Worm (Caenorhabditis elegans) whole organism, L1 larva: ENCODE results near the gene htas-1.

Experiments
- aha-1 ChIP-seq: fragments of 150-350 bp; optimal IDR thresholded peaks from 2 replicates; lab custom pipeline; 2014; ENCODE audit warnings: missing biosample characterization, missing genetic modification characterization
- ama-1 ChIP-seq: fragments of 150-350 bp; optimal IDR thresholded peaks from 2 replicates; lab custom pipeline; 2014
- blmp-1 ChIP-seq: fragments of 150-350 bp; optimal IDR thresholded peaks from 2 replicates; lab custom pipeline; 2014; ENCODE audit warnings: missing biosample characterization, missing genetic modification characterization
- ceh-63 ChIP-seq: fragments of 200-800 bp; sonication (Bioruptor generic); optimal IDR thresholded peaks from 2 replicates; lab custom pipeline; 2018; ENCODE audit warnings: mild to moderate bottlenecking, missing genetic modification characterization, missing compliant biosample characterization
- ceh-82 ChIP-seq, 3 experiments: fragments of 150-350 bp in 1 of 3; sonication (generic microtip) in 2 of 3; optimal IDR thresholded peaks; 2 replicates each; lab custom pipeline; 2014 to 2017; ENCODE audit warnings: missing biosample characterization in 3 of 3, missing genetic modification characterization in 3 of 3
- ceh-88 ChIP-seq: fragments of 200-800 bp; sonication (Bioruptor generic); IDR thresholded peaks from 2 replicates; pipeline ENCODE4 v1.3.6; 2022; ENCODE audit warnings: missing genetic modification characterization, missing compliant biosample characterization
- dsc-1 ChIP-seq: sonication (generic microtip); optimal IDR thresholded peaks from 2 replicates; lab custom pipeline; 2016; ENCODE audit warnings: mild to moderate bottlenecking, missing genetic modification characterization, missing compliant biosample characterization
- efl-1 ChIP-seq, 4 experiments: fragments of 150-350 bp; optimal IDR thresholded peaks in 3 of 4; peaks in 1 of 4; 1 replicate in 1 of 4; 2 replicates in 3 of 4; lab custom pipeline; 2014; ENCODE audit warnings: missing biosample characterization in 2 of 4, missing genetic modification characterization in 2 of 4, missing genetic modification reagents in 2 of 4
- efl-3 ChIP-seq: fragments of 200-800 bp; sonication (Bioruptor generic); optimal IDR thresholded peaks from 2 replicates; lab custom pipeline; 2018; ENCODE audit warnings: mild to moderate bottlenecking, missing genetic modification characterization, missing compliant biosample characterization
- egl-13 ChIP-seq: sonication (generic microtip); optimal IDR thresholded peaks from 2 replicates; lab custom pipeline; 2016; ENCODE audit warnings: missing genotype, missing genetic modification reagents, missing genetic modification characterization, missing compliant biosample characterization
- elt-2 ChIP-seq: sonication (generic microtip); optimal IDR thresholded peaks from 2 replicates; lab custom pipeline; 2016; ENCODE audit warnings: missing genetic modification characterization, mild to moderate bottlenecking, inconsistent platforms, missing compliant biosample characterization, missing genetic modification reagents
- elt-3 ChIP-seq, 6 experiments: fragments of 150-350 bp in 1 of 6; sonication (generic microtip); optimal IDR thresholded peaks; 2 replicates each; lab custom pipeline; 2017 to 2018; ENCODE audit warnings: missing biosample characterization in 6 of 6, missing genetic modification characterization in 6 of 6, inconsistent platforms in 1 of 6
- fkh-10 ChIP-seq: sonication (generic microtip); optimal IDR thresholded peaks from 2 replicates; lab custom pipeline; 2017; ENCODE audit warnings: missing biosample characterization, missing genetic modification reagents, missing genetic modification characterization
- fkh-8 ChIP-seq: sonication (generic microtip); optimal IDR thresholded peaks from 2 replicates; lab custom pipeline; 2016; ENCODE audit warnings: mild to moderate bottlenecking, missing genetic modification characterization, missing compliant biosample characterization
- hlh-17 ChIP-seq: fragments of 200-800 bp; sonication (Bioruptor generic); optimal IDR thresholded peaks from 2 replicates; lab custom pipeline; 2018; ENCODE audit warnings: missing genetic modification characterization, mild to moderate bottlenecking, missing compliant biosample characterization, moderate library complexity, borderline replicate concordance
- hpl-2 ChIP-seq: fragments of 150-350 bp; optimal IDR thresholded peaks from 2 replicates; lab custom pipeline; 2014; ENCODE audit warnings: missing biosample characterization, missing genetic modification reagents, missing genetic modification characterization
- jun-1 ChIP-seq: fragments of 150-350 bp; optimal IDR thresholded peaks from 2 replicates; lab custom pipeline; 2014; ENCODE audit warnings: missing biosample characterization, missing genetic modification reagents, missing genetic modification characterization
- lin-14 ChIP-seq: fragments of 200-800 bp; sonication (Bioruptor generic); optimal IDR thresholded peaks from 2 replicates; lab custom pipeline; 2018; ENCODE audit warnings: mild to moderate bottlenecking, missing genetic modification characterization, moderate library complexity, missing compliant biosample characterization
- lin-35 ChIP-seq, 2 experiments: fragments of 150-350 bp; optimal IDR thresholded peaks; 2 replicates each; lab custom pipeline; 2014; ENCODE audit warnings: missing biosample characterization in 2 of 2, missing genetic modification characterization in 2 of 2, missing genetic modification reagents in 2 of 2
- lir-3 ChIP-seq: sonication (generic microtip); optimal IDR thresholded peaks from 2 replicates; lab custom pipeline; 2016; ENCODE audit warnings: mild to moderate bottlenecking, missing genetic modification characterization, moderate library complexity, missing compliant biosample characterization; ENCODE audit not compliant: poor library complexity
- lsy-2 ChIP-seq, 2 experiments: fragments of 150-350 bp; optimal IDR thresholded peaks; 2 replicates each; lab custom pipeline; 2014; ENCODE audit warnings: missing biosample characterization in 2 of 2, missing genetic modification characterization in 2 of 2
- mdl-1 ChIP-seq, 2 experiments: fragments of 150-350 bp; optimal IDR thresholded peaks; 2 replicates each; lab custom pipeline; 2014 to 2017; ENCODE audit warnings: missing biosample characterization in 2 of 2, missing genetic modification characterization in 2 of 2, inconsistent platforms in 1 of 2
- mef-2 ChIP-seq: fragments of 150-350 bp; optimal IDR thresholded peaks from 2 replicates; lab custom pipeline; 2014; ENCODE audit warnings: missing biosample characterization, missing genetic modification characterization
- mep-1 ChIP-seq: fragments of 150-350 bp; optimal IDR thresholded peaks from 2 replicates; lab custom pipeline; 2014; ENCODE audit warnings: missing biosample characterization, missing genetic modification characterization
- nhr-20 ChIP-seq: sonication (generic microtip); optimal IDR thresholded peaks from 2 replicates; lab custom pipeline; 2016; ENCODE audit warnings: mild to moderate bottlenecking, missing genetic modification characterization, missing compliant biosample characterization
- nhr-28 ChIP-seq: fragments of 150-350 bp; optimal IDR thresholded peaks from 2 replicates; lab custom pipeline; 2014; ENCODE audit warnings: missing biosample characterization, missing genetic modification characterization
- nhr-47 ChIP-seq: sonication (generic microtip); optimal IDR thresholded peaks from 2 replicates; lab custom pipeline; 2016; ENCODE audit warnings: mild to moderate bottlenecking, missing genetic modification characterization, moderate library complexity, missing compliant biosample characterization
- nhr-71 ChIP-seq: sonication (generic microtip); optimal IDR thresholded peaks from 2 replicates; lab custom pipeline; 2016; ENCODE audit warnings: mild to moderate bottlenecking, missing genetic modification characterization, moderate library complexity, missing compliant biosample characterization
- nhr-76 ChIP-seq: sonication (generic microtip); optimal IDR thresholded peaks from 2 replicates; lab custom pipeline; 2017; ENCODE audit warnings: missing biosample characterization, missing genetic modification characterization
- nhr-84 ChIP-seq: sonication (generic microtip); optimal IDR thresholded peaks from 2 replicates; lab custom pipeline; 2017; ENCODE audit warnings: missing biosample characterization, missing genetic modification characterization
- nhr-85 ChIP-seq: sonication (generic microtip); peaks from one replicate; lab custom pipeline; 2016; ENCODE audit warnings: missing genetic modification characterization, inconsistent platforms, missing compliant biosample characterization
- nhr-90 ChIP-seq: sonication (generic microtip); optimal IDR thresholded peaks from 2 replicates; lab custom pipeline; 2016; ENCODE audit warnings: mild to moderate bottlenecking, missing genetic modification characterization, missing compliant biosample characterization; ENCODE audit not compliant: poor library complexity
- pax-3 ChIP-seq: fragments of 200-800 bp; sonication (Bioruptor generic); optimal IDR thresholded peaks from 2 replicates; lab custom pipeline; 2018; ENCODE audit warnings: mild to moderate bottlenecking, missing genetic modification characterization, moderate library complexity, missing compliant biosample characterization
- pqm-1 ChIP-seq: sonication (generic microtip); optimal IDR thresholded peaks from 3 replicates; lab custom pipeline; 2017; ENCODE audit warnings: missing biosample characterization, missing genetic modification characterization
- snu-23 ChIP-seq: sonication (generic microtip); optimal IDR thresholded peaks from 2 replicates; lab custom pipeline; 2016; ENCODE audit warnings: missing genetic modification characterization, missing compliant biosample characterization
- sox-4 ChIP-seq: sonication (generic microtip); optimal IDR thresholded peaks from 2 replicates; lab custom pipeline; 2016; ENCODE audit warnings: missing genetic modification characterization, missing compliant biosample characterization
- sup-37 ChIP-seq: fragments of 200-800 bp; sonication (Bioruptor generic); optimal IDR thresholded peaks from 2 replicates; lab custom pipeline; 2018; ENCODE audit warnings: mild to moderate bottlenecking, missing genetic modification characterization, missing compliant biosample characterization
- tbx-2 ChIP-seq: sonication (generic microtip); optimal IDR thresholded peaks from 2 replicates; lab custom pipeline; 2016; ENCODE audit warnings: missing genetic modification characterization, missing compliant biosample characterization
- vab-15 ChIP-seq: sonication (generic microtip); optimal IDR thresholded peaks from 2 replicates; lab custom pipeline; 2017; ENCODE audit warnings: missing genotype, mild to moderate bottlenecking, missing genetic modification characterization, missing compliant biosample characterization
- zip-4 ChIP-seq: fragments of 200-800 bp; sonication (Bioruptor generic); optimal IDR thresholded peaks from 2 replicates; lab custom pipeline; 2018; ENCODE audit warnings: mild to moderate bottlenecking, missing genetic modification characterization, moderate library complexity, missing compliant biosample characterization

Gene htas-1

ce11 chrIV:9676535-9676934 is 6.8 kb downstream of the htas-1 start:
- TF ChIP-seq nhr-84 (tag; lab: Kevin White, UChicago) (no peak), vab-15 (tag; lab: Kevin White, UChicago) (no peak), mdl-1 (tag; optimal IDR thresholded peaks at IDR 0.05; lab: Kevin White, UChicago) (peak in 1 of 2 experiments; percentile 33), nhr-20 (tag; lab: Kevin White, UChicago) (peak; percentile 63), lin-14 (GFP tag; lab: Kevin White, UChicago) (peak; percentile 24), ceh-88 (peak; percentile 7; the same call in 1 of the 2 replicates), nhr-90 (tag; lab: Kevin White, UChicago) (peak; percentile 38), hlh-17 (no peak), efl-1 (optimal IDR thresholded peaks at IDR 0.05; lab: Kevin White, UChicago) (no peak), efl-1 (GFP tag; optimal IDR thresholded peaks at IDR 0.05 in 1 of 2; lab: Kevin White, UChicago) (peak in 1 of 2 experiments; percentile 33), mef-2 (tag; lab: Kevin White, UChicago) (no peak), snu-23 (GFP tag; lab: Kevin White, UChicago) (peak; percentile 0), elt-2 (peak; percentile 76), jun-1 (tag; lab: Kevin White, UChicago) (no peak), lin-35 (GFP tag; optimal IDR thresholded peaks at IDR 0.05; lab: Kevin White, UChicago) (peak in 1 of 2 experiments; percentile 58), pax-3 (no peak), nhr-71 (tag; lab: Kevin White, UChicago) (peak; percentile 43), nhr-85 (tag; lab: Kevin White, UChicago) (peak; percentile 63)

DNA sequence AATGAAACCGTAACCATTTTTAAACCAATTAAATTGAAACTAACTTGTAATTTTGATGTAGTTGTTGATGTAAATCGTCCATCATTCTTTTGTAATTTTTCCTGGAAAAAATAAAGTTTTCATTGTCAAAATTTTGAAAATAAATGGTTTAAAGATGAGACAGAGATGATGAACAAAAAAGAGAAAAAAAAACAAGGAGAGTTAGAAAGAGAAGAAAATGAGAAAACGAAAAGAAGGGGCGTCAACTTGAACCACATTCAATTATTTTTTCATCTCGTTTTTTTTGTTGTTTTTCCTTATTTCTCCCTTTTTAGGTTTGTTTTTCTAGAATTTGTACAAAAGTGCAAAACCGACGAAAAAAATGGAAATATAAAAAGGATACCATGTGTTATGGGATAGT is 7.8 kb downstream of the htas-1 start, which contains the start of gene nhr-34:
Gene nhr-34 (minus strand): TSS at position 101 of the 400 bp plus-strand sequence.
- TF ChIP-seq blmp-1 (tag; lab: Kevin White, UChicago) = peak; percentile 8
- peak; percentile 19 for TF ChIP-seq lin-14 (GFP tag; lab: Kevin White, UChicago)
- peak in 1 of 2 experiments; percentile 10 for TF ChIP-seq lsy-2 (tag; optimal IDR thresholded peaks at IDR 0.05; lab: Kevin White, UChicago)
- TF ChIP-seq ama-1 = no peak

- TF ChIP-seq nhr-85 (tag; lab: Kevin White, UChicago) = peak; percentile 82
- peak; percentile 87 for TF ChIP-seq nhr-20 (tag; lab: Kevin White, UChicago)
- no peak for TF ChIP-seq ceh-82 (tag; optimal IDR thresholded peaks at IDR 0.05; lab: Kevin White, UChicago)
- peak; percentile 38 for TF ChIP-seq egl-13 (tag; lab: Kevin White, UChicago)
- TF ChIP-seq sup-37 (GFP tag; lab: Kevin White, UChicago) = no peak
- TF ChIP-seq nhr-28 (tag; lab: Kevin White, UChicago) = no peak
- peak; percentile 42 for TF ChIP-seq nhr-47 (tag; lab: Kevin White, UChicago)
- TF ChIP-seq nhr-71 (tag; lab: Kevin White, UChicago) = peak; percentile 60
- no peak for TF ChIP-seq pqm-1 (tag; lab: Kevin White, UChicago)
- TF ChIP-seq nhr-76 (tag; lab: Kevin White, UChicago) = no peak
- no peak for TF ChIP-seq mef-2 (tag; lab: Kevin White, UChicago)
- TF ChIP-seq lir-3 = no peak
- peak; percentile 34 for TF ChIP-seq sox-4
- peak; percentile 53 for TF ChIP-seq lin-14 (GFP tag; lab: Kevin White, UChicago)
- TF ChIP-seq lin-35 (GFP tag; optimal IDR thresholded peaks at IDR 0.05; lab: Kevin White, UChicago) = no peak
- TF ChIP-seq dsc-1 (tag; lab: Kevin White, UChicago) = peak; percentile 65
- no peak for TF ChIP-seq ceh-63 (GFP tag; lab: Kevin White, UChicago)
- no peak for TF ChIP-seq efl-3
- TF ChIP-seq fkh-10 = peak; percentile 57
- peak; percentile 86 for TF ChIP-seq fkh-8
Observed at ce11 chrIV:9673683-9674336, 9.5 kb downstream of the htas-1 start.

DNA sequence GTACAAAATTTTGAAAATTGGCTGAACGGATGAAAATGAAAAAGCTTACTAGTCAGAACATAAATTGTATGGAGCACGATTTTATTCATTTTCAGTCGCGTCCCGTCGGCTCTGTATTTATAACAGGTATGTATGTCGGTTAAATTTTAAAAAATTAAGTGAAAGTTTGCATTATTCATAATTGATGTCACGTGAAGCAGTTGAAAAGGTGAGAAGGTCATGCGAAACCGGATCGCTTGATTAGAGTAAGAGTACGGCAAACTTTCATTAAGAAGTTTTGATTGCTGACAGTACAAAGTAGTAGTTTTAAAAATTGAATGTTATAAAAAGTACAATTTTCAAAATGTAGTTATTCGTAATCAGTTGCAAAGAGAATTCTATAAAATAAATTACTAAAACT is 10.1 kb downstream of the htas-1 start:
- TF ChIP-seq sox-4 = no peak
- TF ChIP-seq zip-4 = no peak
- TF ChIP-seq elt-3 (tag; optimal IDR thresholded peaks at IDR 0.05; lab: Kevin White, UChicago) = no peak
- TF ChIP-seq aha-1 (tag; lab: Kevin White, UChicago) = no peak
- TF ChIP-seq tbx-2 (tag; lab: Kevin White, UChicago) = no peak
- no peak for TF ChIP-seq mep-1
- TF ChIP-seq nhr-85 (tag; lab: Kevin White, UChicago) = peak; percentile 59
- no peak for TF ChIP-seq hpl-2 (GFP tag; lab: Kevin White, UChicago)
- peak; percentile 30 for TF ChIP-seq blmp-1 (tag; lab: Kevin White, UChicago)
